Worm (Caenorhabditis elegans): ENCODE results near the gene F02E11.2.
A peak's percentile ranks its signal among the peaks of the same experiment; 100 is the strongest.

F02E11.2 gene

ce11 chrII:3221730-3222129 is 40.9 kb upstream of the F02E11.2 start, which contains the start of gene ZC239.14:
TSS of gene ZC239.14 (minus strand) at chrII:3222034.
- no peak for TF ChIP-seq fkh-10 (GFP tag; optimal IDR thresholded peaks at IDR 0.05)
- no peak for TF ChIP-seq isw-1 (GFP tag; IDR thresholded peaks at IDR 0.05)
- no peak for TF ChIP-seq egl-13 (tag; optimal IDR thresholded peaks at IDR 0.05)
- no peak for TF ChIP-seq nhr-76 (tag; optimal IDR thresholded peaks at IDR 0.05)
- no peak for TF ChIP-seq aly-2 (tag; optimal IDR thresholded peaks at IDR 0.05)
- TF ChIP-seq mep-1 (tag; optimal IDR thresholded peaks at IDR 0.05): no peak

ce11 chrII:3222686-3223085 is 39.9 kb upstream of the F02E11.2 start, which contains the start of gene ZC239.13:
TSS of gene ZC239.13 (minus strand) at chrII:3222839.
- TF ChIP-seq jun-1 (tag; optimal IDR thresholded peaks at IDR 0.05) (no peak), elt-2 (tag; optimal IDR thresholded peaks at IDR 0.05) (peak; percentile 21)

ce11 chrII:3224631-3225030 is 38.0 kb upstream of the F02E11.2 start, which contains the start of gene ZC239.15:
TSS of gene ZC239.15 (minus strand) at chrII:3224731.
- TF ChIP-seq Y116A8C.19 (tag; optimal IDR thresholded peaks at IDR 0.05; ENCODE audit: borderline replicate concordance): no peak
- no peak for TF ChIP-seq snu-23 (GFP tag; optimal IDR thresholded peaks at IDR 0.05)
- TF ChIP-seq C34B4.2 (tag; optimal IDR thresholded peaks at IDR 0.05): no peak
- TF ChIP-seq efl-1 (optimal IDR thresholded peaks at IDR 0.05): no peak
- no peak for TF ChIP-seq efl-1 (GFP tag; optimal IDR thresholded peaks at IDR 0.05 in 1 of 2)
- no peak for TF ChIP-seq dpl-1 (GFP tag; optimal IDR thresholded peaks at IDR 0.05)
- no peak for TF ChIP-seq zag-1 (tag; optimal IDR thresholded peaks at IDR 0.05)
- no peak for TF ChIP-seq alr-1 (tag; optimal IDR thresholded peaks at IDR 0.05; ENCODE audit: borderline replicate concordance)
- no peak for TF ChIP-seq xbp-1 (tag; optimal IDR thresholded peaks at IDR 0.05)
- TF ChIP-seq ceh-63 (GFP tag; optimal IDR thresholded peaks at IDR 0.05): no peak
- TF ChIP-seq C16A3.4 (tag; optimal IDR thresholded peaks at IDR 0.05): no peak
- TF ChIP-seq hlh-17 (GFP tag; optimal IDR thresholded peaks at IDR 0.05; ENCODE audit: borderline replicate concordance): no peak
- no peak for TF ChIP-seq nhr-77 (tag; optimal IDR thresholded peaks at IDR 0.05)
- TF ChIP-seq C04F5.9 (tag; optimal IDR thresholded peaks at IDR 0.05): no peak
- no peak for TF ChIP-seq fkh-8 (tag; optimal IDR thresholded peaks at IDR 0.05)
- TF ChIP-seq lin-39 (tag; optimal IDR thresholded peaks at IDR 0.05): no peak
- TF ChIP-seq hlh-4 (tag; optimal IDR thresholded peaks at IDR 0.05): no peak
- TF ChIP-seq ama-1 (optimal IDR thresholded peaks at IDR 0.05): no peak
- no peak for TF ChIP-seq unc-62 (GFP tag; optimal IDR thresholded peaks at IDR 0.05)
- TF ChIP-seq unc-30 (tag; optimal IDR thresholded peaks at IDR 0.05): no peak

ce11 chrII:3225200-3225599 is 37.4 kb upstream of the F02E11.2 start, which contains the start of gene ZC239.16:
TSS of gene ZC239.16 (minus strand) at chrII:3225319.
- TF ChIP-seq unc-98 (GFP tag; IDR thresholded peaks at IDR 0.05): no peak
- TF ChIP-seq sox-4 (tag; optimal IDR thresholded peaks at IDR 0.05): no peak
- no peak for TF ChIP-seq aly-2 (tag; optimal IDR thresholded peaks at IDR 0.05)
- no peak for TF ChIP-seq hlh-17 (GFP tag; optimal IDR thresholded peaks at IDR 0.05; ENCODE audit: borderline replicate concordance)
- TF ChIP-seq lir-3 (tag; optimal IDR thresholded peaks at IDR 0.05; ENCODE audit: poor library complexity): no peak
- TF ChIP-seq elt-2 (tag; optimal IDR thresholded peaks at IDR 0.05): peak; percentile 44
- TF ChIP-seq ceh-82 (tag; optimal IDR thresholded peaks at IDR 0.05): no peak
- no peak for TF ChIP-seq nhr-71 (tag; optimal IDR thresholded peaks at IDR 0.05)

ce11 chrII:3225780-3226179 is 36.8 kb upstream of the F02E11.2 start, which contains the start of gene ZC239.17:
TSS of gene ZC239.17 (minus strand) at chrII:3225880.
- TF ChIP-seq pax-3 (tag; optimal IDR thresholded peaks at IDR 0.05) (no peak), dsc-1 (tag; optimal IDR thresholded peaks at IDR 0.05) (no peak), dpl-1 (GFP tag; optimal IDR thresholded peaks at IDR 0.05) (no peak), ceh-8 (GFP tag; optimal IDR thresholded peaks at IDR 0.05) (no peak), mep-1 (tag; optimal IDR thresholded peaks at IDR 0.05) (no peak), nhr-11 (tag; optimal IDR thresholded peaks at IDR 0.05) (no peak), nhr-90 (tag; optimal IDR thresholded peaks at IDR 0.05; ENCODE audit: poor library complexity) (no peak), pag-3 (tag; optimal IDR thresholded peaks at IDR 0.05; ENCODE audit: borderline replicate concordance, insufficient read depth) (no peak), mef-2 (tag; optimal IDR thresholded peaks at IDR 0.05) (no peak), aha-1 (tag; optimal IDR thresholded peaks at IDR 0.05) (no peak)

Measured in whole organism, L1 larva.